Fruit fly (Drosophila melanogaster) whole organism, embryonic: ENCODE measurements around the gene CG34244.

ENCODE experiments used
- Bgb ChIP-seq: fragments of 200-800 bp; sonication (Bioruptor generic); IDR thresholded peaks from 2 replicates; pipeline ENCODE4 v1.3.6; 2022; ENCODE audit warnings: missing biosample characterization, missing genetic modification characterization; ENCODE audit not compliant: partially characterized antibody
- CG12299 ChIP-seq: fragments of 200-800 bp; sonication (Bioruptor generic); optimal IDR thresholded peaks from 2 replicates; lab custom pipeline; 2018; ENCODE audit warnings: missing biosample characterization, mild to moderate bottlenecking, missing genetic modification characterization
- CG14014 ChIP-seq: fragments of 200-800 bp; sonication (Bioruptor generic); IDR thresholded peaks from 2 replicates; pipeline ENCODE4 v1.3.6; 2022; ENCODE audit warnings: missing biosample characterization, missing genetic modification characterization
- CG14050 ChIP-seq: fragments of 200-800 bp; sonication (Bioruptor generic); IDR thresholded peaks from 3 replicates; pipeline ENCODE4 v1.3.6; 2022; ENCODE audit warnings: missing biosample characterization, missing genetic modification characterization
- CG14965 ChIP-seq: fragments of 200-800 bp; sonication (Bioruptor generic); optimal IDR thresholded peaks from 2 replicates; lab custom pipeline; 2016; ENCODE audit warnings: missing biosample characterization, missing genetic modification characterization, borderline replicate concordance
- CG17186 ChIP-seq: fragments of 200-800 bp; sonication (Bioruptor generic); optimal IDR thresholded peaks from 3 replicates; lab custom pipeline; 2017; ENCODE audit warnings: missing biosample characterization, missing genetic modification reagents, missing genetic modification characterization
- CG17912 ChIP-seq: fragments of 200-800 bp; sonication (Bioruptor generic); optimal IDR thresholded peaks from 2 replicates; lab custom pipeline; 2018; ENCODE audit warnings: missing biosample characterization, mild to moderate bottlenecking, missing genetic modification characterization
- CG2116 ChIP-seq: fragments of 200-800 bp; sonication (Bioruptor generic); optimal IDR thresholded peaks from 3 replicates; lab custom pipeline; 2018; ENCODE audit warnings: missing biosample characterization, mild to moderate bottlenecking, missing genetic modification characterization
- CG2120 ChIP-seq: fragments of 200-800 bp; sonication (Bioruptor generic); optimal IDR thresholded peaks from 3 replicates; lab custom pipeline; 2016; ENCODE audit warnings: missing biosample characterization, missing genetic modification characterization
- CG2129 ChIP-seq: fragments of 200-800 bp; sonication (Bioruptor generic); IDR thresholded peaks from 2 replicates; pipeline ENCODE4 v1.3.6; 2022; ENCODE audit warnings: missing biosample characterization, missing genetic modification characterization; ENCODE audit not compliant: partially characterized antibody
- CG2875 ChIP-seq: fragments of 200-800 bp; sonication (Bioruptor generic); optimal IDR thresholded peaks from 2 replicates; lab custom pipeline; 2017; ENCODE audit warnings: missing biosample characterization, mild to moderate bottlenecking, missing genetic modification characterization, missing genetic modification reagents
- CG42726 ChIP-seq: fragments of 200-800 bp; sonication (Bioruptor generic); IDR thresholded peaks from 2 replicates; pipeline ENCODE4 v1.3.6; 2022; ENCODE audit warnings: missing biosample characterization, missing genetic modification characterization; ENCODE audit not compliant: partially characterized antibody
- CG4404 ChIP-seq: fragments of 200-800 bp; sonication (Bioruptor generic); IDR thresholded peaks from 2 replicates; pipeline ENCODE4 v1.3.6; 2022; ENCODE audit warnings: missing biosample characterization, missing genetic modification characterization
- CG5245 ChIP-seq: fragments of 200-800 bp; sonication (Bioruptor generic); optimal IDR thresholded peaks from 3 replicates; lab custom pipeline; 2016; ENCODE audit warnings: missing biosample characterization, missing genetic modification characterization
- CG6765 ChIP-seq: fragments of 200-800 bp; sonication (Bioruptor generic); optimal IDR thresholded peaks from 3 replicates; lab custom pipeline; 2017; ENCODE audit warnings: missing biosample characterization, mild to moderate bottlenecking, missing genetic modification characterization
- CG7963 ChIP-seq: fragments of 200-800 bp; sonication (Bioruptor generic); IDR thresholded peaks from 3 replicates; pipeline ENCODE4 v1.3.6; 2022; ENCODE audit warnings: missing biosample characterization, missing genetic modification characterization; ENCODE audit not compliant: partially characterized antibody
- CG8478 ChIP-seq: fragments of >200 bp; optimal IDR thresholded peaks from 2 replicates; lab custom pipeline; 2018
- CG9609 ChIP-seq: fragments of 200-800 bp; sonication (Bioruptor generic); optimal IDR thresholded peaks from 3 replicates; lab custom pipeline; 2016; ENCODE audit warnings: missing biosample characterization, missing genetic modification characterization
- Dll ChIP-seq: fragments of 200-800 bp; sonication (Bioruptor generic); IDR thresholded peaks from 4 replicates; pipeline ENCODE4 v1.3.6; 2022; ENCODE audit warnings: missing biosample characterization, missing genetic modification characterization; ENCODE audit not compliant: partially characterized antibody
- Eip74EF ChIP-seq, 2 experiments: fragments of 200-800 bp in 1 of 2; fragments of >200 bp in 1 of 2; sonication (Bioruptor generic) in 1 of 2; optimal IDR thresholded peaks; 2 replicates each; lab custom pipeline; 2017 to 2019; ENCODE audit warnings: missing biosample characterization in 2 of 2, missing genetic modification characterization in 2 of 2, mild to moderate bottlenecking in 1 of 2, moderate library complexity in 1 of 2
- H15 ChIP-seq: fragments of 200-800 bp; sonication (Bioruptor generic); IDR thresholded peaks from 3 replicates; pipeline ENCODE4 v1.3.6; 2022; ENCODE audit warnings: missing biosample characterization, missing genetic modification characterization
- Hey ChIP-seq: fragments of 200-800 bp; sonication (Bioruptor generic); optimal IDR thresholded peaks from 3 replicates; lab custom pipeline; 2018; ENCODE audit warnings: missing biosample characterization, mild to moderate bottlenecking, missing genetic modification characterization
- Med ChIP-seq: fragments of 200-800 bp; sonication (Bioruptor generic); peaks from one replicate; lab custom pipeline; 2016; ENCODE audit warnings: missing biosample characterization, missing genetic modification characterization, mild to moderate bottlenecking, inconsistent platforms, moderate library complexity
- Meics ChIP-seq: fragments of 200-800 bp; sonication (Bioruptor generic); optimal IDR thresholded peaks from 2 replicates; lab custom pipeline; 2017; ENCODE audit warnings: missing biosample characterization, mild to moderate bottlenecking, missing genetic modification characterization
- NFAT ChIP-seq: fragments of 200-800 bp; sonication (Bioruptor generic); IDR thresholded peaks from 2 replicates; pipeline ENCODE4 v1.3.6; 2022; ENCODE audit warnings: missing biosample characterization, missing genetic modification characterization
- Opbp ChIP-seq: fragments of 200-800 bp; sonication (Bioruptor generic); IDR thresholded peaks from 3 replicates; pipeline ENCODE4 v1.3.6; 2022; ENCODE audit warnings: missing biosample characterization, missing genetic modification characterization; ENCODE audit not compliant: partially characterized antibody
- Pdp1 ChIP-seq, 2 experiments: fragments of 200-800 bp; sonication (Bioruptor generic); optimal IDR thresholded peaks; 3 replicates each; lab custom pipeline; 2016; ENCODE audit warnings: missing biosample characterization in 2 of 2, missing genetic modification characterization in 2 of 2, mild to moderate bottlenecking in 1 of 2, moderate library complexity in 1 of 2
- Trl ChIP-seq, 3 experiments: fragments of >200 bp in 2 of 3; fragments of 200-800 bp in 1 of 3; sonication (Bioruptor generic) in 1 of 3; optimal IDR thresholded peaks; 2 replicates in 1 of 3; 3 replicates in 2 of 3; lab custom pipeline; 2016 to 2017; ENCODE audit warnings: missing biosample characterization in 1 of 3, missing genetic modification characterization in 1 of 3
- Xbp1 ChIP-seq: fragments of 200-800 bp; sonication (Bioruptor generic); optimal IDR thresholded peaks from 3 replicates; lab custom pipeline; 2016; ENCODE audit warnings: missing biosample characterization, mild to moderate bottlenecking, missing genetic modification characterization
- ac ChIP-seq: fragments of 200-800 bp; sonication (Bioruptor generic); optimal IDR thresholded peaks from 3 replicates; lab custom pipeline; 2017; ENCODE audit warnings: missing biosample characterization, mild to moderate bottlenecking, missing genetic modification characterization
- br ChIP-seq: fragments of >200 bp; optimal IDR thresholded peaks from 2 replicates; lab custom pipeline; 2017
- en ChIP-seq: fragments of 200-800 bp; sonication (Bioruptor generic); optimal IDR thresholded peaks from 2 replicates; lab custom pipeline; 2016; ENCODE audit warnings: missing biosample characterization, missing genetic modification characterization
- fu2 ChIP-seq: fragments of 200-800 bp; sonication (Bioruptor generic); optimal IDR thresholded peaks from 2 replicates; lab custom pipeline; 2016; ENCODE audit warnings: missing biosample characterization, missing genetic modification characterization
- ind ChIP-seq: fragments of 200-800 bp; sonication (Bioruptor generic); optimal IDR thresholded peaks from 3 replicates; lab custom pipeline; 2016; ENCODE audit warnings: missing biosample characterization, missing genetic modification characterization
- lab ChIP-seq: fragments of 200-800 bp; sonication (Bioruptor generic); optimal IDR thresholded peaks from 3 replicates; lab custom pipeline; 2017; ENCODE audit warnings: missing biosample characterization, missing genetic modification characterization, mild to moderate bottlenecking, moderate library complexity, missing genetic modification reagents
- mam ChIP-seq: fragments of 200-800 bp; sonication (Bioruptor generic); optimal IDR thresholded peaks from 3 replicates; lab custom pipeline; 2016; ENCODE audit warnings: missing biosample characterization, missing genetic modification characterization
- odd ChIP-seq: fragments of 200-800 bp; sonication (Bioruptor generic); optimal IDR thresholded peaks from 2 replicates; lab custom pipeline; 2017; ENCODE audit warnings: missing biosample characterization, mild to moderate bottlenecking, missing genetic modification characterization
- onecut ChIP-seq: fragments of 200-800 bp; sonication (Bioruptor generic); IDR thresholded peaks from 2 replicates; pipeline ENCODE4 v1.3.6; 2022; ENCODE audit warnings: missing biosample characterization, missing genetic modification characterization
- otp ChIP-seq: fragments of 200-800 bp; sonication (Bioruptor generic); IDR thresholded peaks from 3 replicates; pipeline ENCODE4, ENCODE4 v1.3.6; 2022; ENCODE audit warnings: missing biosample characterization, missing genetic modification characterization
- pho ChIP-seq: fragments of 200-800 bp; sonication (Bioruptor generic); optimal IDR thresholded peaks from 2 replicates; lab custom pipeline; 2016; ENCODE audit warnings: missing biosample characterization, missing genetic modification characterization
- salm ChIP-seq: fragments of 200-800 bp; sonication (Bioruptor generic); optimal IDR thresholded peaks from 2 replicates; lab custom pipeline; 2018; ENCODE audit warnings: missing biosample characterization, mild to moderate bottlenecking, missing genetic modification characterization
- shn ChIP-seq: fragments of 200-800 bp; sonication (Bioruptor generic); optimal IDR thresholded peaks from 3 replicates; lab custom pipeline; 2016; ENCODE audit warnings: missing biosample characterization, missing genetic modification characterization
- slp2 ChIP-seq: fragments of 200-800 bp; sonication (Bioruptor generic); optimal IDR thresholded peaks from 2 replicates; lab custom pipeline; 2016; ENCODE audit warnings: missing biosample characterization, missing genetic modification characterization
- stwl ChIP-seq: fragments of 200-800 bp; sonication (Bioruptor generic); optimal IDR thresholded peaks from 3 replicates; lab custom pipeline; 2018; ENCODE audit warnings: missing biosample characterization, mild to moderate bottlenecking, missing genetic modification characterization, moderate library complexity
- tio ChIP-seq: fragments of 200-800 bp; sonication (Bioruptor generic); optimal IDR thresholded peaks from 2 replicates; lab custom pipeline; 2017; ENCODE audit warnings: missing biosample characterization, missing genetic modification characterization, inconsistent platforms
- tll ChIP-seq, 2 experiments: fragments of 200-800 bp in 1 of 2; fragments of >200 bp in 1 of 2; sonication (Bioruptor generic) in 1 of 2; optimal IDR thresholded peaks; 2 replicates each; lab custom pipeline; 2017 to 2019; ENCODE audit warnings: missing biosample characterization in 2 of 2, missing genetic modification characterization in 2 of 2, mild to moderate bottlenecking in 1 of 2, moderate library complexity in 1 of 2
- ttk ChIP-seq: fragments of 200-800 bp; sonication (Bioruptor generic); IDR thresholded peaks from 2 replicates; pipeline ENCODE4 v2.1.2; 2022; ENCODE audit warnings: missing biosample characterization, missing genetic modification characterization
- unc-4 ChIP-seq: fragments of 200-800 bp; sonication (Bioruptor generic); IDR thresholded peaks from 2 replicates; pipeline ENCODE4 v1.3.6; 2022; ENCODE audit warnings: missing biosample characterization, missing genetic modification characterization; ENCODE audit not compliant: partially characterized antibody
- vnd ChIP-seq: fragments of 200-800 bp; sonication (Bioruptor generic); IDR thresholded peaks from 3 replicates; pipeline ENCODE4 v1.3.6; 2022; ENCODE audit warnings: missing biosample characterization, missing genetic modification characterization; ENCODE audit not compliant: partially characterized antibody

The CG34244 gene

DNA sequence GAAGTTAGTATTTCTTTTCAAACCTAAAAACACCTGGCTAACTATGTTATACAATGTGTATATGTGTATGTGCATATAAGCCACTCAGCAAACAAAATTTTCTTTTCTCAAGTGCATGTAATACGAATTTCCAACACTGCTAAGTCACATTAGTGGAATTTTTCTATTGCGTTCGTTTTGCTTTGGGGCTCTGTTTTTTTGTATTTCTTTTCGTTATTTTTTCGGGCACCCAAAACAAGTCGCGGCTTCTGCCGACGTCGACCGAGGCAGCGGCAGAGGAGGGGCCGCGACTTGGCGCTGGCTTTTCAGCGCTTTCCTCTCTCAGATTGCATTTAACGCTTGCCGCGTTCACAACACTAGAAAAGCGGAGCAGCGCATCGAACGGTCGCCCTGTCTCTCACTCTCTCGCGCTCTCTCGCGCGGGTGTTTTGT lies 16.3 kb downstream of the CG34244 start (continued):
- TF ChIP-seq CG14014: no peak
- TF ChIP-seq odd (GFP tag; lab: Kevin White, UChicago): no peak
- no peak for TF ChIP-seq tio (GFP tag; lab: Kevin White, UChicago)
- TF ChIP-seq fu2: no peak
- TF ChIP-seq CG14050: no peak
- TF ChIP-seq NFAT (GFP tag; lab: Robert Waterston, UW): no peak
- no peak for TF ChIP-seq Hey (tag; lab: Kevin White, UChicago)
- no peak for TF ChIP-seq otp (GFP tag; lab: Robert Waterston, UW)
- TF ChIP-seq salm: no peak
- no peak for TF ChIP-seq CG12299 (tag; lab: Kevin White, UChicago)
- no peak for TF ChIP-seq CG4404 (GFP tag; lab: Robert Waterston, UW)
- no peak for TF ChIP-seq slp2 (GFP tag; lab: Kevin White, UChicago)
- TF ChIP-seq CG8478 (lab: Kevin White, UChicago): no peak
- TF ChIP-seq Eip74EF (GFP tag; optimal IDR thresholded peaks at IDR 0.05; lab: Kevin White, UChicago): peak in 1 of 2 experiments; percentile 4
- TF ChIP-seq Dll: peak; percentile 66
- TF ChIP-seq CG2875 (GFP tag; lab: Kevin White, UChicago): no peak
- 0 out of 2 replicates have a peak, but pooled peaks have one; percentile 17 for TF ChIP-seq onecut (GFP tag; lab: Robert Waterston, UW)
- TF ChIP-seq CG9609 (GFP tag; lab: Kevin White, UChicago): no peak
- no peak for TF ChIP-seq mam (GFP tag; lab: Kevin White, UChicago)
- TF ChIP-seq CG14965 (GFP tag; lab: Kevin White, UChicago): no peak
- peak in 1 of 2 experiments; percentile 78 for TF ChIP-seq Trl (optimal IDR thresholded peaks at IDR 0.05; lab: Kevin White, UChicago)
- TF ChIP-seq Trl (GFP tag; optimal IDR thresholded peaks at IDR 0.05; lab: Kevin White, UChicago): peak; percentile 57
- no peak for TF ChIP-seq tll (GFP tag; optimal IDR thresholded peaks at IDR 0.05; lab: Kevin White, UChicago)
- TF ChIP-seq CG17186 (GFP tag; lab: Kevin White, UChicago): no peak
- no peak for TF ChIP-seq en
- peak; percentile 28; the same call in 1 of the 2 replicates for TF ChIP-seq unc-4 (GFP tag; lab: Robert Waterston, UW)
- TF ChIP-seq Bgb (GFP tag; lab: Robert Waterston, UW): peak; percentile 27; the same call in 1 of the 2 replicates
- TF ChIP-seq CG2120 (GFP tag; lab: Kevin White, UChicago): no peak
- no peak for TF ChIP-seq pho (GFP tag; lab: Kevin White, UChicago)
- no peak for TF ChIP-seq CG6765
- TF ChIP-seq Opbp (GFP tag; lab: Robert Waterston, UW): no peak
- TF ChIP-seq ttk: no peak
- TF ChIP-seq CG42726: no peak
- no peak for TF ChIP-seq Meics
- TF ChIP-seq CG5245 (GFP tag; lab: Kevin White, UChicago): no peak
- TF ChIP-seq stwl: peak; percentile 100
- TF ChIP-seq br: no peak
- 0 out of 3 replicates have a peak, but pooled peaks have one; percentile 7 for TF ChIP-seq CG7963
- TF ChIP-seq CG2129 (GFP tag; lab: Robert Waterston, UW): no peak
- no peak for TF ChIP-seq Xbp1 (GFP tag; lab: Kevin White, UChicago)
- TF ChIP-seq lab (GFP tag; lab: Kevin White, UChicago): peak; percentile 31
- peak in 1 of 2 experiments; percentile 6 for TF ChIP-seq Pdp1 (GFP tag; optimal IDR thresholded peaks at IDR 0.05; lab: Kevin White, UChicago)
- TF ChIP-seq vnd (GFP tag; lab: Robert Waterston, UW): no peak
- no peak for TF ChIP-seq Med
- no peak for TF ChIP-seq ind
- no peak for TF ChIP-seq shn (GFP tag; lab: Kevin White, UChicago)
- TF ChIP-seq H15 (GFP tag; lab: Robert Waterston, UW): no peak
- no peak for TF ChIP-seq ac (GFP tag; lab: Kevin White, UChicago)
- no peak for TF ChIP-seq CG17912 (GFP tag; lab: Kevin White, UChicago)
- no peak for TF ChIP-seq CG2116
